Worm (Caenorhabditis elegans) whole organism, L4 larva: ENCODE results near the gene T10B5.4.

Source experiments
- F10B5.3 ChIP-seq: sonication (generic microtip); optimal IDR thresholded peaks from 2 replicates; lab custom pipeline; 2016; ENCODE audit warnings: mild to moderate bottlenecking, missing genetic modification characterization, missing compliant biosample characterization
- F26F4.8 ChIP-seq: fragments of 200-800 bp; sonication (Bioruptor generic); conservative IDR thresholded peaks from 2 replicates; pipeline ENCODE4 v1.3.6; 2022; ENCODE audit warnings: missing genetic modification characterization, missing compliant biosample characterization
- F37D6.2 ChIP-seq: sonication (generic microtip); optimal IDR thresholded peaks from 2 replicates; lab custom pipeline; 2016; ENCODE audit warnings: mild to moderate bottlenecking, missing genetic modification characterization, missing compliant biosample characterization
- F49E8.2 ChIP-seq: sonication (generic microtip); optimal IDR thresholded peaks from 2 replicates; lab custom pipeline; 2016; ENCODE audit warnings: missing compliant biosample characterization, mild to moderate bottlenecking, missing genetic modification characterization, borderline replicate concordance
- T20F7.1 ChIP-seq: fragments of 200-800 bp; sonication (Bioruptor generic); optimal IDR thresholded peaks from 2 replicates; lab custom pipeline; 2018; ENCODE audit warnings: mild to moderate bottlenecking, missing genetic modification characterization, missing compliant biosample characterization
- T26A8.4 ChIP-seq: fragments of 200-800 bp; sonication (Bioruptor generic); IDR thresholded peaks from 2 replicates; pipeline ENCODE4 v1.3.6; 2022; ENCODE audit warnings: missing genetic modification characterization, missing compliant biosample characterization
- Y5F2A.4 ChIP-seq: fragments of 200-800 bp; sonication (Bioruptor generic); optimal IDR thresholded peaks from 2 replicates; lab custom pipeline; 2018; ENCODE audit warnings: mild to moderate bottlenecking, missing genetic modification characterization, missing compliant biosample characterization
- ZK337.2 ChIP-seq: fragments of 200-800 bp; sonication (Bioruptor generic); IDR thresholded peaks from 2 replicates; pipeline ENCODE4 v1.3.6; 2022; ENCODE audit warnings: missing genetic modification reagents, missing genetic modification characterization, missing compliant biosample characterization
- ZK546.5 ChIP-seq, 2 experiments: sonication (generic microtip); optimal IDR thresholded peaks; 2 replicates each; lab custom pipeline; 2017; ENCODE audit warnings: missing biosample characterization in 2 of 2, missing genetic modification characterization in 2 of 2
- ama-1 ChIP-seq: fragments of 150-350 bp; optimal IDR thresholded peaks from 2 replicates; lab custom pipeline; 2014; ENCODE audit warnings: inconsistent platforms, mixed read lengths
- attf-4 ChIP-seq: sonication (generic microtip); optimal IDR thresholded peaks from 3 replicates; lab custom pipeline; 2017; ENCODE audit warnings: missing biosample characterization, missing genetic modification characterization
- ceh-20 ChIP-seq: fragments of 200-800 bp; sonication (Bioruptor generic); IDR thresholded peaks from 2 replicates; pipeline ENCODE4 v1.3.6; 2022; ENCODE audit warnings: missing genetic modification reagents, missing genetic modification characterization, missing compliant biosample characterization
- ceh-28 ChIP-seq: fragments of 150-350 bp; optimal IDR thresholded peaks from 2 replicates; lab custom pipeline; 2014; ENCODE audit warnings: missing biosample characterization, missing genetic modification reagents, missing genetic modification characterization
- ceh-32 ChIP-seq: sonication (generic microtip); optimal IDR thresholded peaks from 2 replicates; lab custom pipeline; 2016; ENCODE audit warnings: mild to moderate bottlenecking, missing genetic modification characterization, missing compliant biosample characterization; ENCODE audit not compliant: poor library complexity
- ceh-44 ChIP-seq: fragments of 200-800 bp; sonication (Bioruptor generic); IDR thresholded peaks from 2 replicates; pipeline ENCODE4 v1.3.6; 2022; ENCODE audit warnings: missing genetic modification reagents, missing genetic modification characterization, missing compliant biosample characterization
- ceh-62 ChIP-seq: sonication (generic microtip); optimal IDR thresholded peaks from 2 replicates; lab custom pipeline; 2017; ENCODE audit warnings: missing biosample characterization, missing genetic modification characterization
- daf-16 ChIP-seq, 3 experiments: sonication (generic microtip); optimal IDR thresholded peaks; 2 replicates each; lab custom pipeline; 2016 to 2017; ENCODE audit warnings: missing genetic modification characterization in 3 of 3, missing genetic modification reagents in 3 of 3, mild to moderate bottlenecking in 2 of 3, missing compliant biosample characterization in 2 of 3, missing biosample characterization in 1 of 3, moderate library complexity in 1 of 3
- daf-8 ChIP-seq: fragments of 200-800 bp; sonication (Bioruptor generic); IDR thresholded peaks from 2 replicates; pipeline ENCODE4 v1.3.6; 2022; ENCODE audit warnings: missing genetic modification characterization, missing compliant biosample characterization
- egl-43 ChIP-seq: fragments of 200-800 bp; sonication (Bioruptor generic); IDR thresholded peaks from 2 replicates; pipeline ENCODE4 v1.3.6; 2022; ENCODE audit warnings: missing genetic modification reagents, missing genetic modification characterization, missing compliant biosample characterization
- hif-1 ChIP-seq, 2 experiments: sonication (generic microtip); optimal IDR thresholded peaks; 2 replicates each; lab custom pipeline; 2016 to 2017; ENCODE audit warnings: missing compliant biosample characterization in 2 of 2, missing genetic modification characterization in 2 of 2, missing genetic modification reagents in 2 of 2, missing genotype in 2 of 2, mild to moderate bottlenecking in 1 of 2
- hmg-1.1 ChIP-seq: fragments of 200-800 bp; sonication (Bioruptor generic); IDR thresholded peaks from 2 replicates; pipeline ENCODE4 v1.3.6; 2022; ENCODE audit warnings: missing genetic modification reagents, missing genetic modification characterization, missing compliant biosample characterization
- jun-1 ChIP-seq: fragments of 150-350 bp; optimal IDR thresholded peaks from 2 replicates; lab custom pipeline; 2014; ENCODE audit warnings: missing biosample characterization, missing genetic modification reagents, missing genetic modification characterization
- lim-7 ChIP-seq: fragments of 200-800 bp; sonication (Bioruptor generic); IDR thresholded peaks from 2 replicates; pipeline ENCODE4 v1.3.6; 2022; ENCODE audit warnings: missing genetic modification characterization, missing compliant biosample characterization
- lin-29 ChIP-seq: fragments of 200-800 bp; sonication (Bioruptor generic); IDR thresholded peaks from 2 replicates; pipeline ENCODE4 v1.3.6; 2022; ENCODE audit warnings: missing genetic modification reagents, missing genetic modification characterization, missing compliant biosample characterization
- lsy-2 ChIP-seq, 2 experiments: fragments of 150-350 bp in 1 of 2; sonication (generic microtip) in 1 of 2; optimal IDR thresholded peaks; 2 replicates each; lab custom pipeline; 2014 to 2017; ENCODE audit warnings: missing biosample characterization in 2 of 2, missing genetic modification characterization in 2 of 2
- madf-5 ChIP-seq, 2 experiments: fragments of 200-800 bp; sonication (Bioruptor generic); IDR thresholded peaks; 2 replicates each; pipeline ENCODE4 v1.3.6; 2022; ENCODE audit warnings: missing compliant biosample characterization in 2 of 2, missing genetic modification characterization in 2 of 2
- mdl-1 ChIP-seq, 2 experiments: fragments of 150-350 bp in 1 of 2; sonication (generic microtip) in 1 of 2; optimal IDR thresholded peaks; 2 replicates each; lab custom pipeline; 2014 to 2017; ENCODE audit warnings: missing biosample characterization in 2 of 2, missing genetic modification characterization in 2 of 2
- mdt-29 ChIP-seq: fragments of 200-800 bp; sonication (Bioruptor generic); IDR thresholded peaks from 2 replicates; pipeline ENCODE4 v1.3.6; 2022; ENCODE audit warnings: missing genetic modification reagents, missing genetic modification characterization, missing compliant biosample characterization
- mes-2 ChIP-seq: sonication (generic microtip); optimal IDR thresholded peaks from 2 replicates; lab custom pipeline; 2016; ENCODE audit warnings: missing genotype, mild to moderate bottlenecking, missing genetic modification characterization, missing compliant biosample characterization; ENCODE audit not compliant: poor library complexity, severe bottlenecking
- mxl-2 ChIP-seq: fragments of 200-800 bp; sonication (Bioruptor generic); conservative IDR thresholded peaks from 2 replicates; pipeline ENCODE4 v1.3.6; 2022; ENCODE audit warnings: missing genetic modification reagents, missing genetic modification characterization, missing compliant biosample characterization
- nhr-10 ChIP-seq: fragments of 150-350 bp; optimal IDR thresholded peaks from 2 replicates; lab custom pipeline; 2014; ENCODE audit warnings: missing biosample characterization, missing genetic modification characterization
- nhr-11 ChIP-seq: fragments of 150-350 bp; optimal IDR thresholded peaks from 2 replicates; lab custom pipeline; 2014; ENCODE audit warnings: missing biosample characterization, missing genetic modification characterization
- nhr-111 ChIP-seq: fragments of 200-800 bp; sonication (Bioruptor generic); optimal IDR thresholded peaks from 2 replicates; lab custom pipeline; 2018; ENCODE audit warnings: mild to moderate bottlenecking, missing genetic modification characterization, missing compliant biosample characterization
- nhr-237 ChIP-seq: sonication (generic microtip); optimal IDR thresholded peaks from 2 replicates; lab custom pipeline; 2017; ENCODE audit warnings: missing biosample characterization, missing genetic modification characterization
- nhr-25 ChIP-seq: sonication (generic microtip); optimal IDR thresholded peaks from 2 replicates; lab custom pipeline; 2017; ENCODE audit warnings: missing genetic modification characterization, mild to moderate bottlenecking, missing compliant biosample characterization, antibody characterized with exemption, moderate library complexity, borderline replicate concordance; ENCODE audit not compliant: insufficient read depth
- nhr-28 ChIP-seq: fragments of 150-350 bp; optimal IDR thresholded peaks from 2 replicates; lab custom pipeline; 2014; ENCODE audit warnings: missing biosample characterization, missing genetic modification characterization
- nhr-48 ChIP-seq: sonication (generic microtip); optimal IDR thresholded peaks from 2 replicates; lab custom pipeline; 2016; ENCODE audit warnings: mild to moderate bottlenecking, missing genetic modification characterization, missing compliant biosample characterization
- nhr-76 ChIP-seq: fragments of 150-350 bp; optimal IDR thresholded peaks from 2 replicates; lab custom pipeline; 2014; ENCODE audit warnings: missing biosample characterization, missing genetic modification characterization
- nhr-77 ChIP-seq: fragments of 150-350 bp; optimal IDR thresholded peaks from 2 replicates; lab custom pipeline; 2014; ENCODE audit warnings: missing biosample characterization, missing genetic modification characterization
- pha-4 ChIP-seq, 2 experiments: fragments of 150-350 bp in 1 of 2; fragments of 200-800 bp in 1 of 2; sonication (Bioruptor generic) in 1 of 2; IDR thresholded peaks in 1 of 2; optimal IDR thresholded peaks in 1 of 2; 2 replicates each; pipeline versions ENCODE4 v1.3.6 to Lab custom; 2014 to 2022; ENCODE audit warnings: missing genetic modification characterization in 2 of 2, missing genetic modification reagents in 2 of 2, missing biosample characterization in 1 of 2, missing compliant biosample characterization in 1 of 2
- php-3 ChIP-seq: fragments of 200-800 bp; sonication (Bioruptor generic); IDR thresholded peaks from 2 replicates; pipeline ENCODE4 v1.3.6; 2022; ENCODE audit warnings: missing genetic modification reagents, missing genetic modification characterization, missing compliant biosample characterization
- saeg-2 ChIP-seq: fragments of 200-800 bp; sonication (Bioruptor generic); IDR thresholded peaks from 2 replicates; pipeline ENCODE4 v1.3.6; 2022; ENCODE audit warnings: missing genetic modification reagents, missing genetic modification characterization, missing compliant biosample characterization
- spr-1 ChIP-seq: sonication (generic microtip); optimal IDR thresholded peaks from 2 replicates; lab custom pipeline; 2016; ENCODE audit warnings: mild to moderate bottlenecking, missing genetic modification characterization, missing compliant biosample characterization
- unc-62 ChIP-seq, 3 experiments: fragments of 150-350 bp in 1 of 3; sonication (generic microtip); optimal IDR thresholded peaks in 2 of 3; peaks in 1 of 3; 1 replicate in 1 of 3; 2 replicates in 2 of 3; lab custom pipeline; 2014 to 2017; ENCODE audit warnings: missing biosample characterization in 3 of 3, missing genetic modification characterization in 3 of 3, missing genetic modification reagents in 3 of 3, missing genotype in 1 of 3
- vab-7 ChIP-seq: fragments of 200-800 bp; sonication (Bioruptor generic); IDR thresholded peaks from 2 replicates; pipeline ENCODE4 v1.3.6; 2022; ENCODE audit warnings: missing genetic modification reagents, missing genetic modification characterization, missing compliant biosample characterization
- zfp-2 ChIP-seq: sonication (generic microtip); optimal IDR thresholded peaks from 2 replicates; lab custom pipeline; 2016; ENCODE audit warnings: mild to moderate bottlenecking, missing genetic modification characterization, missing compliant biosample characterization
- zip-11 ChIP-seq: fragments of 200-800 bp; sonication (Bioruptor generic); IDR thresholded peaks from 2 replicates; pipeline ENCODE4 v1.3.6; 2022; ENCODE audit warnings: missing genetic modification characterization, missing compliant biosample characterization
- zip-2 ChIP-seq: fragments of 150-350 bp; optimal IDR thresholded peaks from 2 replicates; lab custom pipeline; 2014; ENCODE audit warnings: missing biosample characterization, missing genetic modification characterization

The T10B5.4 gene

DNA sequence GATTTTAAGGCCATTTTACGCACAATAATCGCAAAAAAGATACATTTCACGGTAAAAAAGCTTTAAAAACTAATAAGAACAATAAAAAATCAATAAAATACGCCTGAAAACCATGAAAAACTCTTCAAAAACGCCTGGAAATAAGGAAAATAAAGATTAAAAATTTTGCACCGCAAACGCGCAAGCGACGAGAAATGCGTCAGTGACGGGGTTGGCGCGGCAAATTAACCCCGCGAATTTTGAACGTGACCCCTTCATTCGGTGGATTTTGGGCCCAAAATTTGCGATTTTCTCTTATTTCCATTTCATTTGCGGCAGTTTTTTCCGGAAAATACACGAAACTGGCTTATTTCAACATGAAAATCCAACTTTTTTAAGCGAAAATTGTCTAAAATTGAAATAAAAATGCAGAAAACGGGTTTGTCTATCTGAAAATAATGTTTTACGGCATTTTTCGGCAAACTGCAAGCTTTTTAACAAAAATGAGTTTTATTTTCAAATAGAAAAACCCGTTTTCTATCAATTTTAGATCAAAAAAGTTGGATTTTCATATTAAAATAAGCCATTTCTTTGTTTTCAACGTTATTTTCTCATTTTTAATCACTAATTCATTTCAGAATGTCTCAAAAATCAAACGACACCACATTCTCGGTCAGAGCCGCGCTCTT lies 2.9 kb downstream of the T10B5.4 start, which contains the start of gene knl-3:
knl-3 (plus strand) TSS at position 618 of the 668 bp plus-strand sequence.
- no peak for TF ChIP-seq T20F7.1 (GFP tag; lab: Kevin White, UChicago)
- TF ChIP-seq mes-2 (tag; lab: Kevin White, UChicago), result peak; percentile 93
- peak; percentile 64 for TF ChIP-seq lin-29 (GFP tag; lab: Robert Waterston, UW)
- TF ChIP-seq madf-5 (GFP tag; IDR thresholded peaks at IDR 0.05; lab: Robert Waterston, UW), result no peak
- peak; percentile 40 for TF ChIP-seq nhr-48 (tag; lab: Kevin White, UChicago)
- TF ChIP-seq F10B5.3 (tag; lab: Kevin White, UChicago), result peak; percentile 66
- TF ChIP-seq daf-8 (GFP tag; lab: Robert Waterston, UW), result no peak
- no peak for TF ChIP-seq ceh-28
- TF ChIP-seq zfp-2 (tag; lab: Kevin White, UChicago), result peak; percentile 40
- peak; percentile 0 to 66 for TF ChIP-seq hif-1 (tag; optimal IDR thresholded peaks at IDR 0.05; lab: Kevin White, UChicago)
- TF ChIP-seq ZK546.5 (tag; optimal IDR thresholded peaks at IDR 0.05; lab: Kevin White, UChicago), result no peak
- peak; percentile 91 for TF ChIP-seq hmg-1.1 (GFP tag; lab: Robert Waterston, UW)
- peak; percentile 78 for TF ChIP-seq saeg-2 (GFP tag; lab: Robert Waterston, UW)
- TF ChIP-seq T26A8.4 (GFP tag; lab: Robert Waterston, UW), result peak; percentile 93
- TF ChIP-seq jun-1 (tag; lab: Kevin White, UChicago), result peak; percentile 67
- TF ChIP-seq mxl-2 (GFP tag; lab: Robert Waterston, UW), result no peak
- TF ChIP-seq zip-2 (tag; lab: Kevin White, UChicago), result peak; percentile 47
- no peak for TF ChIP-seq ceh-62
- TF ChIP-seq F49E8.2 (tag; lab: Kevin White, UChicago), result peak; percentile 86
- TF ChIP-seq nhr-77, result peak; percentile 85
- TF ChIP-seq nhr-25 (tag; lab: Kevin White, UChicago), result peak; percentile 67
- TF ChIP-seq nhr-111 (GFP tag; lab: Kevin White, UChicago), result no peak
- TF ChIP-seq unc-62 (GFP tag; optimal IDR thresholded peaks at IDR 0.05 in 1 of 2; lab: Kevin White, UChicago), result no peak
- no peak for TF ChIP-seq unc-62 (tag; optimal IDR thresholded peaks at IDR 0.05; lab: Kevin White, UChicago)
- peak; percentile 77; the same call in 1 of the 2 replicates for TF ChIP-seq mdt-29 (GFP tag; lab: Robert Waterston, UW)
- no peak for TF ChIP-seq attf-4 (tag; lab: Kevin White, UChicago)
- TF ChIP-seq ama-1 (lab: Kevin White, UChicago), result no peak
- no peak for TF ChIP-seq ZK337.2 (GFP tag; lab: Robert Waterston, UW)
- TF ChIP-seq Y5F2A.4 (GFP tag; lab: Kevin White, UChicago), result no peak
- TF ChIP-seq spr-1 (tag; lab: Kevin White, UChicago), result peak; percentile 75
- TF ChIP-seq F26F4.8 (GFP tag; lab: Robert Waterston, UW), result no peak
- peak; percentile 60 for TF ChIP-seq F37D6.2 (tag; lab: Kevin White, UChicago)
- TF ChIP-seq daf-16 (GFP tag; optimal IDR thresholded peaks at IDR 0.05; lab: Kevin White, UChicago), result peak in 1 of 2 experiments; percentile 45
- TF ChIP-seq daf-16 (tag; optimal IDR thresholded peaks at IDR 0.05; lab: Kevin White, UChicago), result peak; percentile 44
- TF ChIP-seq pha-4 (GFP tag; IDR thresholded peaks at IDR 0.05; lab: Robert Waterston, UW), result peak; percentile 76; the same call in 1 of the 2 replicates
- no peak for TF ChIP-seq pha-4 (tag; optimal IDR thresholded peaks at IDR 0.05; lab: Kevin White, UChicago)
- TF ChIP-seq lsy-2 (tag; optimal IDR thresholded peaks at IDR 0.05; lab: Kevin White, UChicago), result peak; percentile 32 to 91
- TF ChIP-seq egl-43 (GFP tag; lab: Robert Waterston, UW), result peak; percentile 79
- no peak for TF ChIP-seq nhr-237 (tag; lab: Kevin White, UChicago)
- TF ChIP-seq vab-7, result peak; percentile 76
- TF ChIP-seq zip-11, result no peak
- no peak for TF ChIP-seq ceh-32 (tag; lab: Kevin White, UChicago)
- no peak for TF ChIP-seq nhr-76 (tag; lab: Kevin White, UChicago)
- TF ChIP-seq php-3 (GFP tag; lab: Robert Waterston, UW), result peak; percentile 68
- no peak for TF ChIP-seq lim-7
- TF ChIP-seq nhr-28 (tag; lab: Kevin White, UChicago), result peak; percentile 66
- TF ChIP-seq mdl-1 (tag; optimal IDR thresholded peaks at IDR 0.05; lab: Kevin White, UChicago), result peak in 1 of 2 experiments; percentile 32
- TF ChIP-seq nhr-11 (tag; lab: Kevin White, UChicago), result peak; percentile 82
- TF ChIP-seq nhr-10 (tag; lab: Kevin White, UChicago), result no peak
- peak; percentile 78 for TF ChIP-seq ceh-20
- TF ChIP-seq ceh-44, result peak; percentile 42; the same call in 1 of the 2 replicates
